Fruit fly (Drosophila melanogaster) whole organism, adult: ENCODE results near the gene Trf4-1.

Experiments
- bab1 ChIP-seq: fragments of 200-800 bp; sonication (Bioruptor generic); optimal IDR thresholded peaks from 3 replicates; lab custom pipeline; 2019; ENCODE audit warnings: missing biosample characterization, mild to moderate bottlenecking, missing genetic modification characterization, moderate library complexity
- kay ChIP-seq: fragments of 200-800 bp; sonication (Bioruptor generic); peaks from one replicate; lab custom pipeline; 2016; ENCODE audit warnings: missing biosample characterization, missing genetic modification characterization, borderline replicate concordance

dm6 chrX:8534734-8535133 is 25.4 kb upstream of the Trf4-1 start:
- TF ChIP-seq kay (peak; percentile 62), bab1 (no peak)
